Fruit fly (Drosophila melanogaster): ENCODE measurements around the gene CG16890.
A peak's percentile ranks its signal among the peaks of the same experiment; 100 is the strongest.

The CG16890 gene

dm6 chr2L:13829540-13829939 is 45.4 kb upstream of the CG16890 start, which contains the start of the genes Arpc1 and Orc5 (continued):
- TF ChIP-seq CG14710 (tag; optimal IDR thresholded peaks at IDR 0.05) (peak; percentile 63), HLHmδ (GFP tag; optimal IDR thresholded peaks at IDR 0.05) (no peak), B-H2 (GFP tag; optimal IDR thresholded peaks at IDR 0.05) (no peak), CG18619 (GFP tag; optimal IDR thresholded peaks at IDR 0.05) (no peak), hb (GFP tag; IDR thresholded peaks at IDR 0.05; ENCODE audit: partially characterized antibody) (peak; percentile 83), CG14441 (GFP tag; IDR thresholded peaks at IDR 0.05) (no peak), CG2120 (GFP tag; optimal IDR thresholded peaks at IDR 0.05) (no peak), br (optimal IDR thresholded peaks at IDR 0.05) (no peak), CG2875 (GFP tag; optimal IDR thresholded peaks at IDR 0.05) (no peak), bigmax (GFP tag; optimal IDR thresholded peaks at IDR 0.05) (no peak), exex (tag; optimal IDR thresholded peaks at IDR 0.05) (no peak), CG6683 (GFP tag; optimal IDR thresholded peaks at IDR 0.05) (no peak), Hr3 (GFP tag; optimal IDR thresholded peaks at IDR 0.05) (no peak), CG7839 (tag; optimal IDR thresholded peaks at IDR 0.05) (no peak), p53 (GFP tag; optimal IDR thresholded peaks at IDR 0.05) (no peak), Mad (GFP tag; optimal IDR thresholded peaks at IDR 0.05) (no peak), CG15601 (tag; optimal IDR thresholded peaks at IDR 0.05) (no peak), CG5953 (GFP tag; IDR thresholded peaks at IDR 0.05) (no peak), Elba2 (GFP tag; optimal IDR thresholded peaks at IDR 0.05) (no peak), eve (GFP tag; optimal IDR thresholded peaks at IDR 0.05) (no peak), Hsf (GFP tag; optimal IDR thresholded peaks at IDR 0.05) (no peak), CG12942 (GFP tag; optimal IDR thresholded peaks at IDR 0.05) (no peak), fu2 (GFP tag; optimal IDR thresholded peaks at IDR 0.05) (no peak), CG8388 (GFP tag; optimal IDR thresholded peaks at IDR 0.05) (no peak), Mes4 (GFP tag; optimal IDR thresholded peaks at IDR 0.05) (no peak), prd (optimal IDR thresholded peaks at IDR 0.05) (no peak), prd (GFP tag; IDR thresholded peaks at IDR 0.05) (no peak), z (GFP tag; IDR thresholded peaks at IDR 0.05) (no peak), CG10959 (GFP tag; IDR thresholded peaks at IDR 0.05) (no peak), CG11560 (tag; IDR thresholded peaks at IDR 0.05) (no peak), Bteb2 (GFP tag; optimal IDR thresholded peaks at IDR 0.05) (no peak), Taf1 (GFP tag; IDR thresholded peaks at IDR 0.05) (no peak), HLH54F (GFP tag; optimal IDR thresholded peaks at IDR 0.05) (no peak), shn (GFP tag; optimal IDR thresholded peaks at IDR 0.05) (no peak), CG32767 (GFP tag; IDR thresholded peaks at IDR 0.05) (no peak), CG13624 (GFP tag; optimal IDR thresholded peaks at IDR 0.05) (no peak), Hr51 (GFP tag; optimal IDR thresholded peaks at IDR 0.05) (no peak), zen (tag; optimal IDR thresholded peaks at IDR 0.05) (peak; percentile 40), wor (GFP tag; IDR thresholded peaks at IDR 0.05) (no peak), CG10654 (GFP tag; optimal IDR thresholded peaks at IDR 0.05) (no peak), Deaf1 (tag; optimal IDR thresholded peaks at IDR 0.05) (no peak), usp (GFP tag; optimal IDR thresholded peaks at IDR 0.05) (no peak), CG12769 (tag; optimal IDR thresholded peaks at IDR 0.05) (no peak), CG32532 (GFP tag; IDR thresholded peaks at IDR 0.05) (no peak), CG17186 (GFP tag; optimal IDR thresholded peaks at IDR 0.05) (peak; percentile 61), dmrt99B (tag; optimal IDR thresholded peaks at IDR 0.05) (no peak), CG8765 (GFP tag; IDR thresholded peaks at IDR 0.05) (no peak), slbo (GFP tag; IDR thresholded peaks at IDR 0.05) (no peak), kay (GFP tag; optimal IDR thresholded peaks at IDR 0.05) (peak; percentile 78), CG14667 (GFP tag; IDR thresholded peaks at IDR 0.05) (no peak), CG1602 (GFP tag; optimal IDR thresholded peaks at IDR 0.05) (no peak), CG10366 (GFP tag; IDR thresholded peaks at IDR 0.05) (no peak), HmgZ (tag; optimal IDR thresholded peaks at IDR 0.05) (peak; percentile 67), eyg (GFP tag; optimal IDR thresholded peaks at IDR 0.05) (no peak)
